Worm (Caenorhabditis elegans): ENCODE measurements around the gene Y82E9BR.14.

- TF ChIP-seq unc-130 (GFP tag; optimal IDR thresholded peaks at IDR 0.05): no peak
- TF ChIP-seq dmd-9 (GFP tag; IDR thresholded peaks at IDR 0.05): no peak
- no peak for TF ChIP-seq unc-39 (tag; optimal IDR thresholded peaks at IDR 0.05)
- no peak for TF ChIP-seq nhr-42 (GFP tag; IDR thresholded peaks at IDR 0.05)
- no peak for TF ChIP-seq ama-1 (optimal IDR thresholded peaks at IDR 0.05)
- TF ChIP-seq zip-11 (GFP tag; IDR thresholded peaks at IDR 0.05): no peak
Observed at ce11 chrIII:1428448-1428847, 14.5 kb upstream of the Y82E9BR.14 start.
